Fruit fly (Drosophila melanogaster): ENCODE data around the gene CG4829.

The CG4829 gene

dm6 chrX:16848978-16849377 lies 37.5 kb downstream of the CG4829 start:
- TF ChIP-seq psq (optimal IDR thresholded peaks at IDR 0.05) (no peak), insv (optimal IDR thresholded peaks at IDR 0.05) (no peak), Myc (optimal IDR thresholded peaks at IDR 0.05) (no peak), h (optimal IDR thresholded peaks at IDR 0.05) (no peak), Sin3A (optimal IDR thresholded peaks at IDR 0.05) (no peak), ttk (optimal IDR thresholded peaks at IDR 0.05) (no peak)

- TF ChIP-seq psq (optimal IDR thresholded peaks at IDR 0.05): no peak
- TF ChIP-seq insv (optimal IDR thresholded peaks at IDR 0.05): no peak
- no peak for TF ChIP-seq Sin3A (optimal IDR thresholded peaks at IDR 0.05)
- TF ChIP-seq Myc (optimal IDR thresholded peaks at IDR 0.05): no peak
- TF ChIP-seq ttk (optimal IDR thresholded peaks at IDR 0.05): no peak
- no peak for TF ChIP-seq h (optimal IDR thresholded peaks at IDR 0.05)
Measured at dm6 chrX:16849517-16849916, 38.0 kb downstream of the CG4829 start.

- TF ChIP-seq psq (optimal IDR thresholded peaks at IDR 0.05): no peak
- no peak for TF ChIP-seq ttk (optimal IDR thresholded peaks at IDR 0.05)
- no peak for TF ChIP-seq Myc (optimal IDR thresholded peaks at IDR 0.05)
- TF ChIP-seq Sin3A (optimal IDR thresholded peaks at IDR 0.05): no peak
- no peak for TF ChIP-seq h (optimal IDR thresholded peaks at IDR 0.05)
- no peak for TF ChIP-seq insv (optimal IDR thresholded peaks at IDR 0.05)
Measured at dm6 chrX:16854746-16855145, 43.2 kb downstream of the CG4829 start.

dm6 chrX:16859732-16860131 lies 48.2 kb downstream of the CG4829 start:
- TF ChIP-seq ttk (optimal IDR thresholded peaks at IDR 0.05) (no peak), insv (optimal IDR thresholded peaks at IDR 0.05) (no peak), h (optimal IDR thresholded peaks at IDR 0.05) (no peak)

- no peak for TF ChIP-seq Myc (optimal IDR thresholded peaks at IDR 0.05)
- TF ChIP-seq psq (optimal IDR thresholded peaks at IDR 0.05): no peak
- TF ChIP-seq ttk (optimal IDR thresholded peaks at IDR 0.05): no peak
- TF ChIP-seq Sin3A (optimal IDR thresholded peaks at IDR 0.05): no peak
- no peak for TF ChIP-seq h (optimal IDR thresholded peaks at IDR 0.05)
Measured at dm6 chrX:16867622-16868021, 56.1 kb downstream of the CG4829 start.

dm6 chrX:16871808-16872207 lies 60.3 kb downstream of the CG4829 start:
- TF ChIP-seq h (optimal IDR thresholded peaks at IDR 0.05): no peak
- no peak for TF ChIP-seq Sin3A (optimal IDR thresholded peaks at IDR 0.05)
- TF ChIP-seq insv (optimal IDR thresholded peaks at IDR 0.05): no peak

- TF ChIP-seq Sin3A (optimal IDR thresholded peaks at IDR 0.05) (no peak), insv (optimal IDR thresholded peaks at IDR 0.05) (no peak), Myc (optimal IDR thresholded peaks at IDR 0.05) (no peak), ttk (optimal IDR thresholded peaks at IDR 0.05) (no peak)
Measured at dm6 chrX:16873053-16873452, 61.6 kb downstream of the CG4829 start.

dm6 chrX:16874671-16875070 lies 63.2 kb downstream of the CG4829 start:
- TF ChIP-seq h (optimal IDR thresholded peaks at IDR 0.05) (no peak), ttk (optimal IDR thresholded peaks at IDR 0.05) (no peak), psq (optimal IDR thresholded peaks at IDR 0.05) (no peak), insv (optimal IDR thresholded peaks at IDR 0.05) (no peak), Myc (optimal IDR thresholded peaks at IDR 0.05) (no peak), Sin3A (optimal IDR thresholded peaks at IDR 0.05) (no peak)
